Worm (Caenorhabditis elegans): ENCODE results near the gene mul-1.
"Not testable (repeated sequence)": the region's sequence is repeated elsewhere in the genome, so short reads cannot be mapped to it uniquely, and the experiment has no call there.

Gene mul-1

DNA sequence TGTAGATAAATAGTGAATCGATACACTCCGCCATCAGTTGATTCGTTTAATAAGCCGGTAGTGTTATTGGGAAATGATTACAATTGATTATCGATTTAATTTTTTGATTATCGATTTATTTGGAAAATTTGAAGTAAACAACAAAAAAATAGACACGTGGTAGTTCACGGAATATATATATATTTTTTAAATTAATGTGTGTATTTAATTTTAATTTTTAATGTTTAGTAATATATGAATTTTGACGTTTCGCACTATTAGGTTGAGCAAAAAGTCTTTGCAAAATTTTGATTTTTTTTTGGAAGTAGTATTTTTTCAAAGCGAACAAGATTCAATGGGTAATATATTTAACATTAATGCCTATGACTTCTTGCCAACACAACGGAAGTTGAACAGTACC, 20.0 kb upstream of the mul-1 start, which contains the start of gene F49F1.12:
TSS of gene F49F1.12 (minus strand) at position 101 of the 400 bp plus-strand sequence.
- TF ChIP-seq unc-62 (GFP tag; optimal IDR thresholded peaks at IDR 0.05); ztf-4 (tag; optimal IDR thresholded peaks at IDR 0.05); nhr-12 (tag; optimal IDR thresholded peaks at IDR 0.05): not testable (repeated sequence)

DNA sequence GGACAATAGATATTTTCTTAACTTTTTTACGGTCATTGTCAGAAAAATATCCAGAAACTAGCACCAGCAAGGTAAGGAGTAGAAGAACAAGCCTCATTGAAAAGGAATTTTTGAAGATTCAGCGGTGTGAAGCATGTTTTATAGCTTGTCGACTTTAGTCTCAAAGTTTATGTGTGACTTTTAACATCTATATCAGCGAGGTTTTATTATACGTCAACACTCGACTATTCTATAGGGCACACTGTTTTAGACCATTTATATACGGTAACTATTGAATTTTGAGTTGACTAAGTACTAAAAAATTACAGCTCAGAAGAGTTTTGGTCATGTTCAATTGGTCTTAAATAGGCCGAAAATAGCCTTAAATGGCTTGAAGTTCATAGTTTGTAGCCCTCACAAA, 18.3 kb upstream of the mul-1 start, which contains the start of gene F49F1.11:
TSS of gene F49F1.11 (minus strand) at position 101 of the 400 bp plus-strand sequence.
- no peak for TF ChIP-seq daf-12 (tag; optimal IDR thresholded peaks at IDR 0.05)
- TF ChIP-seq ceh-9 (tag; optimal IDR thresholded peaks at IDR 0.05), result no peak
- TF ChIP-seq skn-1 (tag; optimal IDR thresholded peaks at IDR 0.05), result no peak
- TF ChIP-seq nhr-237 (tag; optimal IDR thresholded peaks at IDR 0.05), result no peak
- no peak for TF ChIP-seq ztf-4 (tag; optimal IDR thresholded peaks at IDR 0.05)
- TF ChIP-seq lsy-12 (tag; optimal IDR thresholded peaks at IDR 0.05), result no peak
- TF ChIP-seq tbx-2 (tag; optimal IDR thresholded peaks at IDR 0.05), result no peak
- TF ChIP-seq mdl-1 (tag; optimal IDR thresholded peaks at IDR 0.05), result no peak
- TF ChIP-seq elt-1 (tag; optimal IDR thresholded peaks at IDR 0.05), result no peak
- TF ChIP-seq mml-1 (tag; optimal IDR thresholded peaks at IDR 0.05), result no peak
- TF ChIP-seq egl-27 (tag; optimal IDR thresholded peaks at IDR 0.05), result no peak
- no peak for TF ChIP-seq nhr-43 (tag; optimal IDR thresholded peaks at IDR 0.05; ENCODE audit: poor library complexity, severe bottlenecking)
- TF ChIP-seq nhr-67 (tag; optimal IDR thresholded peaks at IDR 0.05), result no peak
- TF ChIP-seq elt-2 (tag; optimal IDR thresholded peaks at IDR 0.05), result no peak
- no peak for TF ChIP-seq nhr-12 (tag; optimal IDR thresholded peaks at IDR 0.05)
- TF ChIP-seq elt-3 (tag; optimal IDR thresholded peaks at IDR 0.05), result no peak
- no peak for TF ChIP-seq egl-5 (tag; optimal IDR thresholded peaks at IDR 0.05)
- TF ChIP-seq nhr-11 (tag; optimal IDR thresholded peaks at IDR 0.05), result no peak
- no peak for TF ChIP-seq fkh-2 (tag; optimal IDR thresholded peaks at IDR 0.05)

DNA sequence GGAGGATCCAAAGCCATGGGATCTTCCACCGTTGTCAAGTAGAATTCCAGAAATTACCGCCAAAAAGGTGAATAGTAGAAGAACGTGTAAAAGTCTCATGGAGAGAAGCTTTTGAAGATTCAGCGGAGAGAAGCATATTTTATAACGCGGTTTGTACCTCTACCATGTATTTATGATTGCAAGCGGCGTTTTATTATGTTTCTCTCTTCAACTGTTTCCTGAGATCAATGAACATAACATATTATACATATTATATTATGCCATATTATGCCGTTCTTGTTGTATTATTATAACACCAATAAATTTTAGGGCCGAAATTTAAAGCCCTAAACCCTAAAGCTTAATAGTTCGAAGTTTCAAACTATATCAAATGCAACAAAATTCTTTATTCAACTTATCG, 17.3 kb upstream of the mul-1 start, which contains the start of gene F49F1.18:
TSS of gene F49F1.18 (minus strand) at position 101 of the 400 bp plus-strand sequence.
- TF ChIP-seq egl-5 (tag; optimal IDR thresholded peaks at IDR 0.05), result no peak
- TF ChIP-seq elt-1 (tag; optimal IDR thresholded peaks at IDR 0.05), result no peak
- TF ChIP-seq unc-39 (tag; optimal IDR thresholded peaks at IDR 0.05), result no peak
- no peak for TF ChIP-seq lin-39 (tag; optimal IDR thresholded peaks at IDR 0.05)
- TF ChIP-seq tbx-2 (tag; optimal IDR thresholded peaks at IDR 0.05), result no peak
- no peak for TF ChIP-seq ama-1 (optimal IDR thresholded peaks at IDR 0.05)
- no peak for TF ChIP-seq pqm-1 (tag; optimal IDR thresholded peaks at IDR 0.05)
- TF ChIP-seq aly-2 (tag; optimal IDR thresholded peaks at IDR 0.05), result no peak
- TF ChIP-seq fkh-2 (tag; optimal IDR thresholded peaks at IDR 0.05), result no peak
- TF ChIP-seq pha-4 (tag; optimal IDR thresholded peaks at IDR 0.05), result no peak
- TF ChIP-seq lsy-12 (tag; optimal IDR thresholded peaks at IDR 0.05), result no peak
- TF ChIP-seq R02D3.7 (tag; optimal IDR thresholded peaks at IDR 0.05), result no peak
- TF ChIP-seq nhr-43 (tag; optimal IDR thresholded peaks at IDR 0.05; ENCODE audit: poor library complexity, severe bottlenecking), result no peak
- no peak for TF ChIP-seq ceh-9 (tag; optimal IDR thresholded peaks at IDR 0.05)
- no peak for TF ChIP-seq fos-1 (tag; optimal IDR thresholded peaks at IDR 0.05)
- no peak for TF ChIP-seq unc-62 (GFP tag; optimal IDR thresholded peaks at IDR 0.05)
- TF ChIP-seq mml-1 (tag; optimal IDR thresholded peaks at IDR 0.05), result no peak
- TF ChIP-seq nhr-23 (tag; optimal IDR thresholded peaks at IDR 0.05), result no peak

DNA sequence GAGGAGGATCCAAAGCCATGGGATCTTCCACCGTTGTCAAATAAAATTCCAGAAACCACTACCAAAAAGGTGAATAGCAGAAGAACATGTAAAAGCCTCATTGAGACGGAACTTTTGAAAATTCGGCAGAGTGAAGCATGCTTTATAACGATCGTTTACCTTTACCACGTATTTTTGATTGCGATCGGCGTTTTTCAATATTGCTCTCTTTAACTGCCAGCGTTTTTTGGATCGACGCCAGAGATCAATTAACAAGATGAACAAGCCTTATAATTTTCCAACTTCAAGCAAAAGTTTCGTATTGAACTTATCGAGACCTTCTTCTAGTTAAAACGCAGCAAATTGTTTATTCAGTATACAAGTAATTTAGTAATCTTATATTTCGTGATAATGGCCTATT, 16.1 kb upstream of the mul-1 start, which contains the start of gene F49F1.10:
TSS of gene F49F1.10 (minus strand) at position 101 of the 400 bp plus-strand sequence.
- TF ChIP-seq ztf-11 (tag; optimal IDR thresholded peaks at IDR 0.05) (no peak), nhr-28 (tag; optimal IDR thresholded peaks at IDR 0.05) (no peak), ceh-28 (tag; optimal IDR thresholded peaks at IDR 0.05) (no peak), ceh-16 (tag; optimal IDR thresholded peaks at IDR 0.05) (no peak), ama-1 (optimal IDR thresholded peaks at IDR 0.05) (no peak), R02D3.7 (tag; optimal IDR thresholded peaks at IDR 0.05) (no peak)

DNA sequence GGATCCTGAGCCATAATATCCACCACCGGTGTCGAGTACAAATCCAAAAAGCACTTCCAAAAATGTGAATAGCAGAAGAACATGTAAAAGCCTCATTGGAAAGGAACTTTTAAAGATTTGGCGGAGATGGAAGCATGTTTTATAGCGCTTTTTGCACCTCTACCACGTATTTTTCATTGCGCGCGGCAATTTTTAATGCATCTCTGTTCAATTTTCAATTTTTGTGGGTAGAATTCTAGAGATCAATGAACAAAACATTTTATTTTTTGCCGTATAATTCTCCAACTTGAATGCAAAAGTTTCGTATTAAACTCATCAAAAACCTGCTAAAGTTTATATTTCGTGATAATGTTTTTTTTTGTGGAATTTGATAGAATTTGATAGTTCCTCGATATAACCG, 14.5 kb upstream of the mul-1 start, which contains the start of gene F49F1.9:
TSS of gene F49F1.9 (minus strand) at position 101 of the 400 bp plus-strand sequence.
- TF ChIP-seq mml-1 (tag; optimal IDR thresholded peaks at IDR 0.05) (no peak), ceh-16 (tag; optimal IDR thresholded peaks at IDR 0.05) (no peak), ZK546.5 (tag; optimal IDR thresholded peaks at IDR 0.05) (no peak), aly-2 (tag; optimal IDR thresholded peaks at IDR 0.05) (no peak), snpc-4 (tag; optimal IDR thresholded peaks at IDR 0.05) (no peak), pha-4 (tag; optimal IDR thresholded peaks at IDR 0.05) (no peak), unc-62 (GFP tag; optimal IDR thresholded peaks at IDR 0.05) (no peak), nhr-43 (tag; optimal IDR thresholded peaks at IDR 0.05; ENCODE audit: poor library complexity, severe bottlenecking) (no peak), nhr-12 (tag; optimal IDR thresholded peaks at IDR 0.05) (no peak), ceh-28 (tag; optimal IDR thresholded peaks at IDR 0.05) (no peak), ztf-11 (tag; optimal IDR thresholded peaks at IDR 0.05) (no peak), ceh-82 (tag; optimal IDR thresholded peaks at IDR 0.05) (no peak), pqm-1 (tag; optimal IDR thresholded peaks at IDR 0.05) (no peak), nhr-77 (tag; optimal IDR thresholded peaks at IDR 0.05) (no peak), lin-15B (tag; optimal IDR thresholded peaks at IDR 0.05) (no peak), ztf-4 (tag; optimal IDR thresholded peaks at IDR 0.05) (no peak), zag-1 (tag; optimal IDR thresholded peaks at IDR 0.05) (no peak), lsy-12 (tag; optimal IDR thresholded peaks at IDR 0.05) (no peak)

All from whole organism, L3 larva.